Worm (Caenorhabditis elegans): Measurements from ENCODE around the gene kup-1.

The kup-1 gene

ce11 chrV:12001747-12002456 is 38.8 kb downstream of the kup-1 start, which contains the start of gene gcy-33 (continued):
- TF ChIP-seq pha-4 (tag; optimal IDR thresholded peaks at IDR 0.05) (no peak), nhr-90 (tag; optimal IDR thresholded peaks at IDR 0.05) (peak; percentile 94), ama-1 (optimal IDR thresholded peaks at IDR 0.05) (no peak), ama-1 (GFP tag; optimal IDR thresholded peaks at IDR 0.05) (peak; percentile 13 to 80), fkh-3 (tag; optimal IDR thresholded peaks at IDR 0.05) (peak; percentile 95), hmg-1.2 (GFP tag; IDR thresholded peaks at IDR 0.05) (peak; percentile 83), lin-54 (GFP tag; optimal IDR thresholded peaks at IDR 0.05) (peak; percentile 73), sdz-38 (tag; optimal IDR thresholded peaks at IDR 0.05) (no peak), F33H1.4 (GFP tag; IDR thresholded peaks at IDR 0.05) (peak; percentile 29; the same call in 1 of the 2 replicates), unc-130 (GFP tag; optimal IDR thresholded peaks at IDR 0.05) (peak; percentile 72), snpc-3.4 (tag; optimal IDR thresholded peaks at IDR 0.05) (peak; percentile 56), dox-1 (GFP tag; IDR thresholded peaks at IDR 0.05) (peak; percentile 82), rcor-1 (GFP tag; IDR thresholded peaks at IDR 0.05) (peak; percentile 87), F10E7.11 (tag; optimal IDR thresholded peaks at IDR 0.05) (peak; percentile 48), F23B12.7 (tag; optimal IDR thresholded peaks at IDR 0.05; ENCODE audit: insufficient read depth) (no peak), madf-8 (GFP tag; conservative IDR thresholded peaks at IDR 0.05) (peak; percentile 47), lsl-1 (GFP tag; optimal IDR thresholded peaks at IDR 0.05) (peak; percentile 54), dpl-1 (GFP tag; optimal IDR thresholded peaks at IDR 0.05) (no peak), B0019.2 (GFP tag; conservative IDR thresholded peaks at IDR 0.05) (no peak), madf-6 (GFP tag; IDR thresholded peaks at IDR 0.05) (peak; percentile 70), tlf-1 (GFP tag; optimal IDR thresholded peaks at IDR 0.05) (peak; percentile 75), nhr-80 (tag; optimal IDR thresholded peaks at IDR 0.05) (peak; percentile 81), akir-1 (GFP tag; optimal IDR thresholded peaks at IDR 0.05) (peak; percentile 66), ceh-79 (tag; optimal IDR thresholded peaks at IDR 0.05) (no peak), rpc-1 (optimal IDR thresholded peaks at IDR 0.05) (peak; percentile 87), rpc-1 (tag; optimal IDR thresholded peaks at IDR 0.05) (peak; percentile 88), attf-5 (GFP tag; optimal IDR thresholded peaks at IDR 0.05) (peak; percentile 64), bed-1 (GFP tag; IDR thresholded peaks at IDR 0.05) (no peak), mcd-1 (GFP tag; IDR thresholded peaks at IDR 0.05) (peak; percentile 80), bed-2 (GFP tag; IDR thresholded peaks at IDR 0.05) (0 out of 2 replicates have a peak, but pooled peaks have one; percentile 73), ceh-91 (GFP tag; IDR thresholded peaks at IDR 0.05) (no peak), repo-1 (tag; optimal IDR thresholded peaks at IDR 0.05) (peak; percentile 93), Y79H2A.3 (GFP tag; conservative IDR thresholded peaks at IDR 0.05) (0 out of 2 replicates have a peak, but pooled peaks have one; percentile 19), attf-6 (GFP tag; IDR thresholded peaks at IDR 0.05) (no peak; the same call in 1 of the 2 replicates), hlh-12 (tag; optimal IDR thresholded peaks at IDR 0.05) (peak; percentile 64), lin-40 (tag; optimal IDR thresholded peaks at IDR 0.05) (peak; percentile 87), ets-4 (GFP tag; optimal IDR thresholded peaks at IDR 0.05) (peak; percentile 96), ztf-18 (tag; optimal IDR thresholded peaks at IDR 0.05) (peak; percentile 75), hlh-26 (GFP tag; conservative IDR thresholded peaks at IDR 0.05) (no peak), K12H6.12 (tag; optimal IDR thresholded peaks at IDR 0.05) (peak; percentile 70), C17E4.6 (GFP tag; IDR thresholded peaks at IDR 0.05) (peak; percentile 81; the same call in 1 of the 2 replicates), madf-10 (tag; optimal IDR thresholded peaks at IDR 0.05) (peak; percentile 89), F52B5.7 (tag; optimal IDR thresholded peaks at IDR 0.05) (peak; percentile 85), egrh-3 (GFP tag; IDR thresholded peaks at IDR 0.05) (peak; percentile 43; the same call in 1 of the 2 replicates), D2030.7 (GFP tag; IDR thresholded peaks at IDR 0.05) (peak; percentile 72), lag-1 (GFP tag; IDR thresholded peaks at IDR 0.05) (peak; percentile 85; the same call in 1 of the 2 replicates), cebp-2 (GFP tag; IDR thresholded peaks at IDR 0.05) (peak; percentile 85; the same call in 1 of the 2 replicates), ztf-22 (GFP tag; optimal IDR thresholded peaks at IDR 0.05) (peak; percentile 94), mxl-1 (tag; optimal IDR thresholded peaks at IDR 0.05) (peak; percentile 73)

Data from whole organism, young adult.